Worm (Caenorhabditis elegans): ENCODE data around the gene slc-25A10.

Gene slc-25A10

ce11 chrX:6698267-6698666 is 27.2 kb downstream of the slc-25A10 start, which contains the start of the genes F38B6.7 and F38B6.2:
TSS of gene F38B6.7 (minus strand) at chrX:6698367.
TSS of gene F38B6.2 (plus strand) at chrX:6698533.
- TF ChIP-seq pes-1 (GFP tag; IDR thresholded peaks at IDR 0.05) (no peak), ama-1 (optimal IDR thresholded peaks at IDR 0.05) (no peak), flt-1 (GFP tag; IDR thresholded peaks at IDR 0.05) (no peak), B0310.2 (tag; optimal IDR thresholded peaks at IDR 0.05) (no peak), tbx-11 (GFP tag; IDR thresholded peaks at IDR 0.05) (no peak), scrt-1 (GFP tag; IDR thresholded peaks at IDR 0.05) (no peak), hmg-4 (GFP tag; optimal IDR thresholded peaks at IDR 0.05) (no peak), aly-1 (tag; optimal IDR thresholded peaks at IDR 0.05) (no peak), hnd-1 (tag; optimal IDR thresholded peaks at IDR 0.05) (no peak), hmbx-1 (tag; optimal IDR thresholded peaks at IDR 0.05) (no peak), tra-4 (tag; optimal IDR thresholded peaks at IDR 0.05) (no peak), ceh-13 (GFP tag; optimal IDR thresholded peaks at IDR 0.05) (no peak), ceh-36 (tag; optimal IDR thresholded peaks at IDR 0.05) (no peak), F13C5.2 (tag; optimal IDR thresholded peaks at IDR 0.05) (no peak), ets-7 (tag; optimal IDR thresholded peaks at IDR 0.05) (no peak), sea-1 (GFP tag; conservative IDR thresholded peaks at IDR 0.05) (no peak)

ce11 chrX:6693331-6693730 is 32.1 kb downstream of the slc-25A10 start, which contains the start of gene F38B6.3:
TSS of gene F38B6.3 (plus strand) at chrX:6693631.
- no peak for TF ChIP-seq scrt-1 (GFP tag; IDR thresholded peaks at IDR 0.05)
- TF ChIP-seq ceh-13 (GFP tag; optimal IDR thresholded peaks at IDR 0.05) = no peak
- no peak for TF ChIP-seq tbx-11 (GFP tag; IDR thresholded peaks at IDR 0.05)
- TF ChIP-seq hmbx-1 (tag; optimal IDR thresholded peaks at IDR 0.05) = no peak
- no peak for TF ChIP-seq hmg-4 (GFP tag; optimal IDR thresholded peaks at IDR 0.05)
- no peak for TF ChIP-seq hnd-1 (tag; optimal IDR thresholded peaks at IDR 0.05)
- no peak for TF ChIP-seq ceh-36 (tag; optimal IDR thresholded peaks at IDR 0.05)
- no peak for TF ChIP-seq aly-1 (tag; optimal IDR thresholded peaks at IDR 0.05)
- TF ChIP-seq pes-1 (GFP tag; IDR thresholded peaks at IDR 0.05) = no peak
- no peak for TF ChIP-seq F13C5.2 (tag; optimal IDR thresholded peaks at IDR 0.05)
- TF ChIP-seq tbx-37 (GFP tag; conservative IDR thresholded peaks at IDR 0.05) = no peak

ce11 chrX:6692896-6693295 is 32.6 kb downstream of the slc-25A10 start:
- TF ChIP-seq hmg-4 (GFP tag; optimal IDR thresholded peaks at IDR 0.05) (no peak), flt-1 (GFP tag; IDR thresholded peaks at IDR 0.05) (no peak), F13C5.2 (tag; optimal IDR thresholded peaks at IDR 0.05) (no peak), tbx-11 (GFP tag; IDR thresholded peaks at IDR 0.05) (no peak), scrt-1 (GFP tag; IDR thresholded peaks at IDR 0.05) (no peak), hmbx-1 (tag; optimal IDR thresholded peaks at IDR 0.05) (no peak), aly-1 (tag; optimal IDR thresholded peaks at IDR 0.05) (no peak), ama-1 (optimal IDR thresholded peaks at IDR 0.05) (no peak), pes-1 (GFP tag; IDR thresholded peaks at IDR 0.05) (no peak), ceh-36 (tag; optimal IDR thresholded peaks at IDR 0.05) (no peak), tbx-37 (GFP tag; conservative IDR thresholded peaks at IDR 0.05) (no peak), B0310.2 (tag; optimal IDR thresholded peaks at IDR 0.05) (no peak), ets-7 (tag; optimal IDR thresholded peaks at IDR 0.05) (no peak), hnd-1 (tag; optimal IDR thresholded peaks at IDR 0.05) (no peak), ceh-13 (GFP tag; optimal IDR thresholded peaks at IDR 0.05) (no peak)

ce11 chrX:6691653-6692052 is 33.8 kb downstream of the slc-25A10 start:
- TF ChIP-seq flt-1 (GFP tag; IDR thresholded peaks at IDR 0.05) = no peak
- no peak for TF ChIP-seq ceh-36 (tag; optimal IDR thresholded peaks at IDR 0.05)
- no peak for TF ChIP-seq ets-7 (tag; optimal IDR thresholded peaks at IDR 0.05)

ce11 chrX:6689985-6690384 is 35.5 kb downstream of the slc-25A10 start, which contains the start of gene F38B6.6:
TSS of gene F38B6.6 (minus strand) at chrX:6690085.
- TF ChIP-seq sea-1 (GFP tag; conservative IDR thresholded peaks at IDR 0.05) (no peak), tbx-11 (GFP tag; IDR thresholded peaks at IDR 0.05) (no peak), tbx-37 (GFP tag; conservative IDR thresholded peaks at IDR 0.05) (no peak), ets-7 (tag; optimal IDR thresholded peaks at IDR 0.05) (no peak), ceh-36 (tag; optimal IDR thresholded peaks at IDR 0.05) (no peak), hmg-4 (GFP tag; optimal IDR thresholded peaks at IDR 0.05) (no peak), ama-1 (optimal IDR thresholded peaks at IDR 0.05) (no peak), hnd-1 (tag; optimal IDR thresholded peaks at IDR 0.05) (no peak), aly-1 (tag; optimal IDR thresholded peaks at IDR 0.05) (no peak), scrt-1 (GFP tag; IDR thresholded peaks at IDR 0.05) (no peak), hmbx-1 (tag; optimal IDR thresholded peaks at IDR 0.05) (no peak), tra-4 (tag; optimal IDR thresholded peaks at IDR 0.05) (no peak), B0310.2 (tag; optimal IDR thresholded peaks at IDR 0.05) (no peak), flt-1 (GFP tag; IDR thresholded peaks at IDR 0.05) (no peak), F13C5.2 (tag; optimal IDR thresholded peaks at IDR 0.05) (no peak), ceh-13 (GFP tag; optimal IDR thresholded peaks at IDR 0.05) (no peak), pes-1 (GFP tag; IDR thresholded peaks at IDR 0.05) (no peak)

- TF ChIP-seq scrt-1 (GFP tag; IDR thresholded peaks at IDR 0.05) (no peak), F13C5.2 (tag; optimal IDR thresholded peaks at IDR 0.05) (no peak), hmbx-1 (tag; optimal IDR thresholded peaks at IDR 0.05) (no peak), tbx-37 (GFP tag; conservative IDR thresholded peaks at IDR 0.05) (no peak)
Observed at ce11 chrX:6688953-6689562, 36.4 kb downstream of the slc-25A10 start.

ce11 chrX:6687756-6688155 is 37.7 kb downstream of the slc-25A10 start:
- TF ChIP-seq ceh-13 (GFP tag; optimal IDR thresholded peaks at IDR 0.05) (no peak), ets-7 (tag; optimal IDR thresholded peaks at IDR 0.05) (no peak)

ce11 chrX:6687345-6687744 is 38.1 kb downstream of the slc-25A10 start:
- TF ChIP-seq sea-1 (GFP tag; conservative IDR thresholded peaks at IDR 0.05) (no peak), pes-1 (GFP tag; IDR thresholded peaks at IDR 0.05) (no peak), ceh-13 (GFP tag; optimal IDR thresholded peaks at IDR 0.05) (no peak)

All from whole organism, early embryonic.